Fruit fly (Drosophila melanogaster) whole organism, prepupa: ENCODE data around the gene eIF3h.
A peak's percentile ranks its signal among the peaks of the same experiment; 100 is the strongest.

Source experiments
- Blimp-1 ChIP-seq: fragments of 200-800 bp; sonication (Bioruptor generic); optimal IDR thresholded peaks from 3 replicates; lab custom pipeline; 2017; ENCODE audit warnings: missing biosample characterization, missing genetic modification characterization, mild to moderate bottlenecking, moderate library complexity, missing genetic modification reagents
- CG10631 ChIP-seq: fragments of 200-800 bp; sonication (Bioruptor generic); optimal IDR thresholded peaks from 2 replicates; lab custom pipeline; 2016; ENCODE audit warnings: missing biosample characterization, missing genetic modification characterization
- CG10669 ChIP-seq: fragments of 200-800 bp; sonication (Bioruptor generic); optimal IDR thresholded peaks from 3 replicates; lab custom pipeline; 2018; ENCODE audit warnings: missing biosample characterization, mild to moderate bottlenecking, missing genetic modification characterization, moderate library complexity
- CG11294 ChIP-seq: fragments of 200-800 bp; sonication (Bioruptor generic); IDR thresholded peaks from 2 replicates; pipeline ENCODE4 v1.3.6; 2022; ENCODE audit warnings: missing biosample characterization, missing genetic modification characterization
- CG11762 ChIP-seq: fragments of 200-800 bp; sonication (Bioruptor generic); optimal IDR thresholded peaks from 3 replicates; lab custom pipeline; 2016; ENCODE audit warnings: missing biosample characterization, missing genetic modification characterization; ENCODE audit not compliant: insufficient read depth
- CG11902 ChIP-seq: fragments of 200-800 bp; sonication (Bioruptor generic); optimal IDR thresholded peaks from 3 replicates; lab custom pipeline; 2016; ENCODE audit warnings: missing biosample characterization, missing genetic modification characterization
- CG15336 ChIP-seq: fragments of 200-800 bp; sonication (Bioruptor generic); IDR thresholded peaks from 2 replicates; pipeline ENCODE4 v1.3.6; 2022; ENCODE audit warnings: missing biosample characterization, missing genetic modification characterization
- CG1621 ChIP-seq: fragments of 200-800 bp; sonication (Bioruptor generic); optimal IDR thresholded peaks from 3 replicates; lab custom pipeline; 2018; ENCODE audit warnings: missing biosample characterization, mild to moderate bottlenecking, missing genetic modification characterization
- CG16779 ChIP-seq: fragments of 200-800 bp; sonication (Bioruptor generic); optimal IDR thresholded peaks from 3 replicates; lab custom pipeline; 2017; ENCODE audit warnings: missing biosample characterization, mild to moderate bottlenecking, missing genetic modification characterization
- CG31627 ChIP-seq: fragments of 200-800 bp; sonication (Bioruptor generic); optimal IDR thresholded peaks from 3 replicates; lab custom pipeline; 2016; ENCODE audit warnings: missing biosample characterization, missing genetic modification characterization
- CG32006 ChIP-seq: fragments of 200-800 bp; sonication (Bioruptor generic); optimal IDR thresholded peaks from 3 replicates; lab custom pipeline; 2017; ENCODE audit warnings: missing biosample characterization, mild to moderate bottlenecking, missing genetic modification characterization
- CG3919 ChIP-seq: fragments of 200-800 bp; sonication (Bioruptor generic); optimal IDR thresholded peaks from 3 replicates; lab custom pipeline; 2016; ENCODE audit warnings: missing biosample characterization, missing genetic modification characterization
- CG4318 ChIP-seq: fragments of 200-800 bp; sonication (Bioruptor generic); optimal IDR thresholded peaks from 3 replicates; lab custom pipeline; 2017; ENCODE audit warnings: missing biosample characterization, mild to moderate bottlenecking, missing genetic modification characterization
- CG6163 ChIP-seq: fragments of 200-800 bp; sonication (Bioruptor generic); IDR thresholded peaks from 3 replicates; pipeline ENCODE4 v1.3.6; 2022; ENCODE audit warnings: missing biosample characterization, missing genetic modification characterization
- CG6792 ChIP-seq: fragments of 200-800 bp; sonication (Bioruptor generic); optimal IDR thresholded peaks from 3 replicates; lab custom pipeline; 2016; ENCODE audit warnings: missing biosample characterization, missing genetic modification characterization
- CG8119 ChIP-seq: fragments of 200-800 bp; sonication (Bioruptor generic); IDR thresholded peaks from 3 replicates; pipeline ENCODE4 v1.3.6; 2022; ENCODE audit warnings: missing biosample characterization, missing genetic modification characterization
- CG8319 ChIP-seq: fragments of 200-800 bp; sonication (Bioruptor generic); optimal IDR thresholded peaks from 3 replicates; lab custom pipeline; 2016; ENCODE audit warnings: missing biosample characterization, missing genetic modification characterization
- CG8632 ChIP-seq: fragments of 200-800 bp; sonication (Bioruptor generic); optimal IDR thresholded peaks from 3 replicates; lab custom pipeline; 2016; ENCODE audit warnings: missing biosample characterization, missing genetic modification characterization
- CG9139 ChIP-seq: fragments of 200-800 bp; sonication (Bioruptor generic); optimal IDR thresholded peaks from 3 replicates; lab custom pipeline; 2017; ENCODE audit warnings: missing biosample characterization, mild to moderate bottlenecking, missing genetic modification characterization
- Eip75B ChIP-seq: fragments of 200-800 bp; sonication (Bioruptor generic); optimal IDR thresholded peaks from 3 replicates; lab custom pipeline; 2016; ENCODE audit warnings: missing biosample characterization, missing genetic modification characterization
- Eip93F ChIP-seq: fragments of 200-800 bp; sonication (Bioruptor generic); optimal IDR thresholded peaks from 2 replicates; lab custom pipeline; 2016; ENCODE audit warnings: missing biosample characterization, mild to moderate bottlenecking, missing genetic modification characterization
- Ets21C ChIP-seq: fragments of 200-800 bp; sonication (Bioruptor generic); optimal IDR thresholded peaks from 3 replicates; lab custom pipeline; 2016; ENCODE audit warnings: missing biosample characterization, missing genetic modification characterization
- Ets96B ChIP-seq: fragments of 200-800 bp; optimal IDR thresholded peaks from 2 replicates; lab custom pipeline; 2019; ENCODE audit warnings: missing biosample characterization, mild to moderate bottlenecking, missing genetic modification characterization, moderate library complexity
- Gug ChIP-seq: fragments of 200-800 bp; sonication (Bioruptor generic); IDR thresholded peaks from 2 replicates; pipeline ENCODE4 v1.3.6; 2022; ENCODE audit warnings: missing biosample characterization, missing genetic modification characterization
- Hr38 ChIP-seq: sonication (Bioruptor generic); optimal IDR thresholded peaks from 2 replicates; lab custom pipeline; 2016; ENCODE audit warnings: missing biosample characterization, missing genetic modification characterization
- Hr4 ChIP-seq: fragments of 200-800 bp; sonication (Bioruptor generic); optimal IDR thresholded peaks from 3 replicates; lab custom pipeline; 2016; ENCODE audit warnings: missing biosample characterization, missing genetic modification characterization
- Lpt ChIP-seq: fragments of 200-800 bp; sonication (Bioruptor generic); optimal IDR thresholded peaks from 3 replicates; lab custom pipeline; 2016; ENCODE audit warnings: missing biosample characterization, missing genetic modification characterization
- Met ChIP-seq: fragments of 200-800 bp; sonication (Bioruptor generic); optimal IDR thresholded peaks from 3 replicates; lab custom pipeline; 2016; ENCODE audit warnings: missing biosample characterization, missing genetic modification characterization
- Smox ChIP-seq: fragments of 200-800 bp; sonication (Bioruptor generic); optimal IDR thresholded peaks from 3 replicates; lab custom pipeline; 2016; ENCODE audit warnings: missing biosample characterization, missing genetic modification characterization
- Sox102F ChIP-seq: fragments of 200-800 bp; sonication (Bioruptor generic); optimal IDR thresholded peaks from 2 replicates; lab custom pipeline; 2016; ENCODE audit warnings: missing biosample characterization, mild to moderate bottlenecking, missing genetic modification characterization
- Sox14 ChIP-seq: fragments of 200-800 bp; sonication (Bioruptor generic); optimal IDR thresholded peaks from 3 replicates; lab custom pipeline; 2016; ENCODE audit warnings: missing biosample characterization, missing genetic modification characterization
- Sox15 ChIP-seq: fragments of 200-800 bp; sonication (Bioruptor generic); optimal IDR thresholded peaks from 3 replicates; lab custom pipeline; 2016; ENCODE audit warnings: missing biosample characterization, missing genetic modification characterization
- acj6 ChIP-seq: fragments of 200-800 bp; sonication (Bioruptor generic); optimal IDR thresholded peaks from 3 replicates; lab custom pipeline; 2016; ENCODE audit warnings: missing biosample characterization, missing genetic modification characterization
- cyc ChIP-seq: fragments of 200-800 bp; sonication (Bioruptor generic); optimal IDR thresholded peaks from 3 replicates; lab custom pipeline; 2016; ENCODE audit warnings: missing biosample characterization, missing genetic modification characterization
- dac ChIP-seq: fragments of 200-800 bp; sonication (Bioruptor generic); optimal IDR thresholded peaks from 2 replicates; lab custom pipeline; 2017; ENCODE audit warnings: missing biosample characterization, mild to moderate bottlenecking, missing genetic modification characterization
- eg ChIP-seq: fragments of 200-800 bp; sonication (Bioruptor generic); IDR thresholded peaks from 3 replicates; pipeline ENCODE4 v1.3.6; 2022; ENCODE audit warnings: missing biosample characterization, missing genetic modification characterization
- esn ChIP-seq: fragments of 200-800 bp; sonication (Bioruptor generic); optimal IDR thresholded peaks from 2 replicates; lab custom pipeline; 2016; ENCODE audit warnings: missing biosample characterization, mild to moderate bottlenecking, missing genetic modification characterization, moderate library complexity
- fd59A ChIP-seq: fragments of 200-800 bp; sonication (Bioruptor generic); optimal IDR thresholded peaks from 2 replicates; lab custom pipeline; 2017; ENCODE audit warnings: missing biosample characterization, mild to moderate bottlenecking, missing genetic modification characterization, missing genetic modification reagents
- fd85E ChIP-seq: fragments of 200-800 bp; sonication (Bioruptor generic); optimal IDR thresholded peaks from 3 replicates; lab custom pipeline; 2016; ENCODE audit warnings: missing biosample characterization, missing genetic modification characterization
- fkh ChIP-seq: fragments of 200-800 bp; sonication (Bioruptor generic); optimal IDR thresholded peaks from 3 replicates; lab custom pipeline; 2017; ENCODE audit warnings: missing biosample characterization, mild to moderate bottlenecking, missing genetic modification characterization, moderate library complexity
- lz ChIP-seq: fragments of 200-800 bp; sonication (Bioruptor generic); optimal IDR thresholded peaks from 3 replicates; lab custom pipeline; 2016; ENCODE audit warnings: missing biosample characterization, missing genetic modification characterization
- net ChIP-seq: fragments of 200-800 bp; sonication (Bioruptor generic); optimal IDR thresholded peaks from 3 replicates; lab custom pipeline; 2016; ENCODE audit warnings: missing biosample characterization, missing genetic modification characterization
- pdm3 ChIP-seq: fragments of 200-800 bp; sonication (Bioruptor generic); optimal IDR thresholded peaks from 3 replicates; lab custom pipeline; 2016; ENCODE audit warnings: missing biosample characterization, missing genetic modification characterization
- salr ChIP-seq, 2 experiments: fragments of 200-800 bp; sonication (Bioruptor generic); optimal IDR thresholded peaks; 3 replicates each; lab custom pipeline; 2016 to 2018; ENCODE audit warnings: missing biosample characterization in 2 of 2, missing genetic modification characterization in 2 of 2, mild to moderate bottlenecking in 1 of 2
- spab ChIP-seq: fragments of 200-800 bp; sonication (Bioruptor generic); optimal IDR thresholded peaks from 2 replicates; lab custom pipeline; 2017; ENCODE audit warnings: missing biosample characterization, mild to moderate bottlenecking, missing genetic modification characterization, missing genetic modification reagents
- ss ChIP-seq, 2 experiments: fragments of 200-800 bp; sonication (Bioruptor generic); optimal IDR thresholded peaks; 2 replicates in 1 of 2; 3 replicates in 1 of 2; lab custom pipeline; 2017 to 2018; ENCODE audit warnings: mild to moderate bottlenecking in 2 of 2, missing biosample characterization in 2 of 2, missing genetic modification characterization in 2 of 2, moderate library complexity in 1 of 2
- svp ChIP-seq: fragments of 200-800 bp; sonication (Bioruptor generic); peaks from one replicate; lab custom pipeline; 2016; ENCODE audit warnings: missing biosample characterization, missing genetic modification characterization
- vri ChIP-seq: fragments of 200-800 bp; sonication (Bioruptor generic); optimal IDR thresholded peaks from 3 replicates; lab custom pipeline; 2016; ENCODE audit warnings: missing biosample characterization, mild to moderate bottlenecking, missing genetic modification characterization

eIF3h gene

dm6 chr2L:5005464-5005764 is 47.5 kb downstream of the eIF3h start:
- TF ChIP-seq Sox102F (GFP tag; lab: Kevin White, UChicago) (no peak), salr (GFP tag; optimal IDR thresholded peaks at IDR 0.05; lab: Kevin White, UChicago) (no peak), net (GFP tag; lab: Kevin White, UChicago) (no peak), Gug (no peak), svp (GFP tag; lab: Kevin White, UChicago) (no peak), pdm3 (GFP tag; lab: Kevin White, UChicago) (no peak), Eip75B (GFP tag; lab: Kevin White, UChicago) (no peak), esn (GFP tag; lab: Kevin White, UChicago) (no peak), fd59A (no peak), CG10631 (GFP tag; lab: Kevin White, UChicago) (no peak)

- TF ChIP-seq Lpt (GFP tag; lab: Kevin White, UChicago) (peak; percentile 69), Hr4 (GFP tag; lab: Kevin White, UChicago) (peak; percentile 91), acj6 (GFP tag; lab: Kevin White, UChicago) (peak; percentile 88), vri (GFP tag; lab: Kevin White, UChicago) (peak; percentile 73), CG10669 (peak; percentile 89), CG6163 (GFP tag; lab: Robert Waterston, UW) (peak; percentile 95), CG1621 (tag; lab: Kevin White, UChicago) (peak; percentile 85), Sox15 (peak; percentile 82), Blimp-1 (GFP tag; lab: Kevin White, UChicago) (peak; percentile 47), CG6792 (GFP tag; lab: Kevin White, UChicago) (peak; percentile 91), CG8319 (GFP tag; lab: Kevin White, UChicago) (peak; percentile 86), net (GFP tag; lab: Kevin White, UChicago) (peak; percentile 87), CG3919 (GFP tag; lab: Kevin White, UChicago) (peak; percentile 91), Ets21C (GFP tag; lab: Kevin White, UChicago) (peak; percentile 82), fkh (GFP tag; lab: Kevin White, UChicago) (peak; percentile 58), ss (GFP tag; optimal IDR thresholded peaks at IDR 0.05; lab: Kevin White, UChicago) (peak; percentile 85 to 87), CG8119 (peak; percentile 88), Gug (peak; percentile 86), dac (GFP tag; lab: Kevin White, UChicago) (peak; percentile 60), CG31627 (GFP tag; lab: Kevin White, UChicago) (peak; percentile 90), CG10631 (GFP tag; lab: Kevin White, UChicago) (peak; percentile 90), Sox14 (GFP tag; lab: Kevin White, UChicago) (peak; percentile 91), CG16779 (tag; lab: Kevin White, UChicago) (peak; percentile 80), spab (GFP tag; lab: Kevin White, UChicago) (peak; percentile 82), pdm3 (GFP tag; lab: Kevin White, UChicago) (peak; percentile 91), Met (GFP tag; lab: Kevin White, UChicago) (peak; percentile 87), CG4318 (no peak), Eip75B (GFP tag; lab: Kevin White, UChicago) (peak; percentile 88), fd59A (peak; percentile 81), CG8632 (GFP tag; lab: Kevin White, UChicago) (peak; percentile 81), cyc (GFP tag; lab: Kevin White, UChicago) (peak; percentile 88), CG9139 (GFP tag; lab: Kevin White, UChicago) (peak; percentile 76), Eip93F (GFP tag; lab: Kevin White, UChicago) (peak; percentile 72), Ets96B (tag; lab: Kevin White, UChicago) (peak; percentile 90), CG11762 (GFP tag; lab: Kevin White, UChicago) (peak; percentile 83), Sox102F (GFP tag; lab: Kevin White, UChicago) (peak; percentile 89), fd85E (GFP tag; lab: Kevin White, UChicago) (peak; percentile 56), lz (GFP tag; lab: Kevin White, UChicago) (peak; percentile 89), CG32006 (GFP tag; lab: Kevin White, UChicago) (peak; percentile 88), Smox (peak; percentile 84), CG15336 (GFP tag; lab: Robert Waterston, UW) (peak; percentile 88), eg (GFP tag; lab: Robert Waterston, UW) (peak; percentile 89), CG11294 (GFP tag; lab: Robert Waterston, UW) (peak; percentile 89), Hr38 (GFP tag; lab: Kevin White, UChicago) (peak; percentile 19), CG11902 (GFP tag; lab: Kevin White, UChicago) (peak; percentile 76)
Measured at dm6 chr2L:5004677-5005463, 48.0 kb downstream of the eIF3h start.
